Worm (Caenorhabditis elegans): ENCODE results near the gene str-165.

str-165 gene

DNA sequence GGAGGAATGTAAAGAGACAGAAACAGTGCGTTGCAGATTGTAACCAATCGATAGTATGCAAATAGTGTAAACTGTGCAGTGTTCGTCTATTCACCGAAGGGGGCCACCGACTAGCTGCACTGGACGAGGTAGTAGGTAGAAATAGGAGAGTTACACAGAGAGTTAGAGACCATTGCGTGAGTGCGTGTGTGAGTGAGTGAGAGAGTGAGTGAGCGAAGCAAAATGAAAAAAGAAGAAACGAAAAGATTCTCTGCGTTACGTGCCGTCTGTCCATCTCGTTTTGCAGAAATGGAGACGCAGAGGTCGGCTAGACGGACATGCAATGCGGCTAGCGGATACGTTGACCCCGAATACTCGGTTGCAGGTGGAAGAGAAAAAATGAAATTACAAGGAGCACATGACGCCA, 22.4 kb upstream of the str-165 start (continued):
- TF ChIP-seq nhr-21 (tag; optimal IDR thresholded peaks at IDR 0.05) (no peak), nhr-12 (tag; optimal IDR thresholded peaks at IDR 0.05) (no peak), sma-9 (GFP tag; optimal IDR thresholded peaks at IDR 0.05) (peak; percentile 41), sma-9 (tag; optimal IDR thresholded peaks at IDR 0.05) (no peak), ZK546.5 (tag; optimal IDR thresholded peaks at IDR 0.05) (no peak), unc-39 (tag; optimal IDR thresholded peaks at IDR 0.05) (peak; percentile 7), sma-3 (GFP tag; optimal IDR thresholded peaks at IDR 0.05) (no peak), ztf-11 (tag; optimal IDR thresholded peaks at IDR 0.05) (no peak), nhr-10 (tag; optimal IDR thresholded peaks at IDR 0.05) (no peak), nhr-23 (tag; optimal IDR thresholded peaks at IDR 0.05) (no peak), skn-1 (tag; optimal IDR thresholded peaks at IDR 0.05) (no peak), C34F6.9 (tag; optimal IDR thresholded peaks at IDR 0.05) (peak; percentile 76)

DNA sequence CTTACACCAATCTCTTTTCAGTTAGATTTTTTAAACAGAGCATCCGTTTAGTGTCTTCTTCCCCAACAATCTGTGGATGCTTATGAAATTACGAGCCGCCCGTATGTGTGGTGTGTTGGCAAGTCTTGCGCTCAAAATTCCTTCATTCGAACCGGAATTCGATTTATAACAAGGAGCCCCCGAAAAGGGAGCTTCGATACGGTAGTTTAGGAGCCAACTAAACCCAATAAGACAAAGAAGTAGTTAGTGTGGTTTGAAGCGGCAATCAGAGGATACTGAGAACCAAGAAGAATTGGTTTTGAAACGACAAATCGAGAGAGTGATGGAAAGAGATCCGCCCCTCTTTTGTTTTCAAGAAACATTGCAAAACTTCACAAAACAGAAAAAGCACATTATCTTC, 18.6 kb upstream of the str-165 start:
- TF ChIP-seq sma-3 (GFP tag; optimal IDR thresholded peaks at IDR 0.05) (no peak), zag-1 (tag; optimal IDR thresholded peaks at IDR 0.05) (no peak), peb-1 (tag; optimal IDR thresholded peaks at IDR 0.05) (no peak), dmd-4 (tag; optimal IDR thresholded peaks at IDR 0.05) (no peak), nhr-25 (tag; optimal IDR thresholded peaks at IDR 0.05) (no peak), nhr-21 (tag; optimal IDR thresholded peaks at IDR 0.05) (no peak), fos-1 (tag; optimal IDR thresholded peaks at IDR 0.05) (no peak), ztf-1 (GFP tag; conservative IDR thresholded peaks at IDR 0.05) (no peak), nhr-11 (tag; optimal IDR thresholded peaks at IDR 0.05) (no peak), elt-3 (tag; optimal IDR thresholded peaks at IDR 0.05) (no peak), nhr-10 (tag; optimal IDR thresholded peaks at IDR 0.05) (no peak), unc-62 (GFP tag; optimal IDR thresholded peaks at IDR 0.05) (no peak), Y55F3AM.14 (GFP tag; optimal IDR thresholded peaks at IDR 0.05) (no peak), skn-1 (tag; optimal IDR thresholded peaks at IDR 0.05) (no peak), C34F6.9 (tag; optimal IDR thresholded peaks at IDR 0.05) (no peak)

DNA sequence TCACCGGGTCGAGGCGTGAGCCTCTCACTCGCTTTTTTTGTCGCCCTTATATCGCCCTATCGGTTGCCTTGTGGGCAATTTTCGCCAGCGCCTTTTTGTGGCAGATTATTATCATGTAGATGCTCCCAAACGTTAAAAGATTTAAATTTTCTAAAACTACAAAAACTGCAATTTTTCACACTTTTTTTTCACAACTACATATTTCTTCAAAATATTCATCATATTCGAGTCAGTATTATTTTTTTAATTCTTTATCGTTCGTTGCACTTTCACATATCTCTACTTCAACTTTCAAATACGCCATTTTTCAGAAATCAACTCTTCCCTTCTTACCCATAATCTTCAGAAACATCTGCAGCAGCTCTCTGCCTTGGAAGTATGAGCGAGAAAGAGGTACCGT, 18.0 kb upstream of the str-165 start, which contains the start of gene ceh-24:
Gene ceh-24, plus strand, starts transcription at position 301 of the 400 bp plus-strand sequence.
- TF ChIP-seq ztf-4 (tag; optimal IDR thresholded peaks at IDR 0.05) (no peak), snpc-4 (tag; optimal IDR thresholded peaks at IDR 0.05) (no peak), skn-1 (tag; optimal IDR thresholded peaks at IDR 0.05) (no peak), lsy-2 (tag; optimal IDR thresholded peaks at IDR 0.05) (no peak), mbf-1 (tag; optimal IDR thresholded peaks at IDR 0.05) (no peak), sem-4 (tag; optimal IDR thresholded peaks at IDR 0.05) (no peak), nhr-10 (tag; optimal IDR thresholded peaks at IDR 0.05) (no peak), elt-3 (tag; optimal IDR thresholded peaks at IDR 0.05) (no peak), mdl-1 (tag; optimal IDR thresholded peaks at IDR 0.05) (no peak), unc-39 (tag; optimal IDR thresholded peaks at IDR 0.05) (no peak), sma-9 (GFP tag; optimal IDR thresholded peaks at IDR 0.05) (no peak), sma-9 (tag; optimal IDR thresholded peaks at IDR 0.05) (no peak), ceh-82 (tag; optimal IDR thresholded peaks at IDR 0.05) (no peak), mab-5 (tag; optimal IDR thresholded peaks at IDR 0.05) (no peak), sma-3 (GFP tag; optimal IDR thresholded peaks at IDR 0.05) (no peak), blmp-1 (tag; optimal IDR thresholded peaks at IDR 0.05; ENCODE audit: insufficient read depth) (no peak)

DNA sequence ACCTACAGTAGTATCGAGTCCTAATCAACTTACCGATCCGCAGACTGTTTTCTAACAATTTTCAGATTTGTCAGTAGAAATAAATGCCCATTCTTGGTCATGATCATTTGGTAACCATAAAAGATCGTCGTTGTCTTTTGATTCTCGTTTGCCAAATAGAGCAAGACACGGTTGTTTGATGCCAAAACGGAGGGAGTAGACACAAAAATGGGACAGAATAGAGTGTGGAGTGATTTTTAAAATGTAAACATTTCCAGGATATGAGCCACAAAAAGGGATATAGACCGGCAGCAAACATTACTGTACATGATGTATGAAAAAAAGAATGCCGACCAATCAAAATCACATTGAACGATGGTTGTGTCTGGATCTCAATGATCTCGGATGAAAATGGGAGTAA, 14.0 kb upstream of the str-165 start, which contains the start of gene F55B12.2:
Gene F55B12.2, minus strand, starts transcription at position 101 of the 400 bp plus-strand sequence.
- TF ChIP-seq ama-1 (optimal IDR thresholded peaks at IDR 0.05), result no peak
- no peak for TF ChIP-seq fos-1 (tag; optimal IDR thresholded peaks at IDR 0.05)
- no peak for TF ChIP-seq nhr-21 (tag; optimal IDR thresholded peaks at IDR 0.05)
- no peak for TF ChIP-seq lin-39 (tag; optimal IDR thresholded peaks at IDR 0.05)
- no peak for TF ChIP-seq lin-13 (GFP tag; optimal IDR thresholded peaks at IDR 0.05)

DNA sequence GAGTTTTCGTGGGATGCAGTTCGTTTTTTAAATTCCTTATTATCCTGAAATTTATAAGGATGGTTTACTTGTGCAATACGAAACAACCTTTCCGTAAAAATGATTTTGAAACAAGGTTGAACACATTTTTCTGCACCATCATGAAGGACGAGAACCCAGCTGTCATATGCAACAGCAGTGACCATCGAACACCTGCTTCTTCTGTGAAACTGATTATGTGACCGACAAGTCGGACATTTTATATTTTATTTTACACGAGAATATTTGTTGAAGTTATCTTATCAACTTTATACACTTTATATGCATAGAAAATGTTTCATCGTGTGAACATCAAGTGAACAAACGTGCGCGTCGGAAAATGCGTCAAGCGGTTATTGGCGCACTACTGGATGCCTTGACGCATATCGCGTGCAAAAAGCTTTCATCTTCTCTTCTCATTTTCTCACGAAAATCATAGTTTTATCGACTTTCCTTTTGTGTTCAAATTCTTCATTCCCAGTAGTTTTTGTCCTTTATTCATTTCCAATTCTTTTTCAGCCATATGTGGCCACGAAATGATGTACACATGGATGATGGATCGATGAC, 12.0 kb upstream of the str-165 start, which contains the start of gene sel-10:
Gene sel-10, plus strand, starts transcription at position 538 of the 585 bp plus-strand sequence.
- no peak for TF ChIP-seq ceh-16 (tag; optimal IDR thresholded peaks at IDR 0.05)
- TF ChIP-seq peb-1 (tag; optimal IDR thresholded peaks at IDR 0.05), result no peak
- TF ChIP-seq C34F6.9 (tag; optimal IDR thresholded peaks at IDR 0.05), result peak; percentile 89
- TF ChIP-seq sma-3 (GFP tag; optimal IDR thresholded peaks at IDR 0.05), result peak; percentile 68
- TF ChIP-seq ztf-11 (tag; optimal IDR thresholded peaks at IDR 0.05), result no peak
- TF ChIP-seq nhr-6 (tag; optimal IDR thresholded peaks at IDR 0.05), result no peak
- TF ChIP-seq egl-27 (tag; optimal IDR thresholded peaks at IDR 0.05), result peak; percentile 37
- peak; percentile 27 for TF ChIP-seq nhr-21 (tag; optimal IDR thresholded peaks at IDR 0.05)
- TF ChIP-seq ZK546.5 (tag; optimal IDR thresholded peaks at IDR 0.05), result no peak
- no peak for TF ChIP-seq R02D3.7 (tag; optimal IDR thresholded peaks at IDR 0.05)
- TF ChIP-seq gmeb-1 (tag; optimal IDR thresholded peaks at IDR 0.05), result peak; percentile 81
- TF ChIP-seq lin-11 (tag; optimal IDR thresholded peaks at IDR 0.05), result peak; percentile 29
- no peak for TF ChIP-seq nhr-11 (tag; optimal IDR thresholded peaks at IDR 0.05)
- no peak for TF ChIP-seq elt-3 (tag; optimal IDR thresholded peaks at IDR 0.05)
- TF ChIP-seq fos-1 (tag; optimal IDR thresholded peaks at IDR 0.05), result peak; percentile 75
- TF ChIP-seq nhr-23 (tag; optimal IDR thresholded peaks at IDR 0.05), result no peak
- no peak for TF ChIP-seq ceh-82 (tag; optimal IDR thresholded peaks at IDR 0.05)
- TF ChIP-seq unc-39 (tag; optimal IDR thresholded peaks at IDR 0.05), result no peak
- no peak for TF ChIP-seq lin-39 (tag; optimal IDR thresholded peaks at IDR 0.05)
- TF ChIP-seq nhr-25 (tag; optimal IDR thresholded peaks at IDR 0.05), result no peak
- peak; percentile 85 for TF ChIP-seq unc-55 (GFP tag; optimal IDR thresholded peaks at IDR 0.05)
- TF ChIP-seq nhr-12 (tag; optimal IDR thresholded peaks at IDR 0.05), result no peak
- peak; percentile 78 to 87 for TF ChIP-seq lsy-2 (tag; optimal IDR thresholded peaks at IDR 0.05)
- TF ChIP-seq nhr-77 (tag; optimal IDR thresholded peaks at IDR 0.05), result no peak
- TF ChIP-seq ztf-1 (GFP tag; conservative IDR thresholded peaks at IDR 0.05), result no peak
- TF ChIP-seq zag-1 (tag; optimal IDR thresholded peaks at IDR 0.05), result no peak
- no peak for TF ChIP-seq mbf-1 (tag; optimal IDR thresholded peaks at IDR 0.05)
- no peak for TF ChIP-seq dmd-4 (tag; optimal IDR thresholded peaks at IDR 0.05)

Data from whole organism, L2 larva.